Worm (Caenorhabditis elegans) whole organism, midembryonic: ENCODE data around the gene F18A12.2.

Experiments
- T22C8.4 ChIP-seq: fragments of 200-800 bp; sonication (Bioruptor generic); IDR thresholded peaks from 2 replicates; pipeline ENCODE4 v1.3.6; 2022; ENCODE audit warnings: missing genetic modification characterization, missing compliant biosample characterization
- cog-1 ChIP-seq: sonication (generic microtip); optimal IDR thresholded peaks from 2 replicates; lab custom pipeline; 2016; ENCODE audit warnings: missing genetic modification characterization, missing compliant biosample characterization
- flt-1 ChIP-seq: fragments of 200-800 bp; sonication (Bioruptor generic); IDR thresholded peaks from 2 replicates; pipeline ENCODE4 v1.3.6; 2022; ENCODE audit warnings: missing genetic modification characterization, missing compliant biosample characterization
- klf-2 ChIP-seq: fragments of 200-800 bp; sonication (Bioruptor generic); conservative IDR thresholded peaks from 2 replicates; pipeline ENCODE4 v1.3.6; 2022; ENCODE audit warnings: missing genetic modification reagents, missing genetic modification characterization, missing compliant biosample characterization
- med-1 ChIP-seq: sonication (generic microtip); optimal IDR thresholded peaks from 2 replicates; lab custom pipeline; 2017; ENCODE audit warnings: missing genetic modification characterization, mild to moderate bottlenecking, missing compliant biosample characterization, antibody characterized with exemption, missing genetic modification reagents; ENCODE audit not compliant: insufficient read depth
- ref-1 ChIP-seq: fragments of 200-800 bp; sonication (Bioruptor generic); conservative IDR thresholded peaks from 2 replicates; pipeline ENCODE4 v1.3.6; 2022; ENCODE audit warnings: missing genetic modification reagents, missing genetic modification characterization, missing compliant biosample characterization
- tab-1 ChIP-seq: fragments of 200-800 bp; sonication (Bioruptor generic); IDR thresholded peaks from 2 replicates; pipeline ENCODE4 v1.3.6; 2022; ENCODE audit warnings: missing genetic modification characterization, missing compliant biosample characterization
- ztf-23 ChIP-seq: fragments of 200-800 bp; sonication (Bioruptor generic); IDR thresholded peaks from 2 replicates; pipeline ENCODE4 v1.3.6; 2022; ENCODE audit warnings: missing genetic modification reagents, missing genetic modification characterization, missing compliant biosample characterization
- ztf-29 ChIP-seq: fragments of 200-800 bp; sonication (Bioruptor generic); IDR thresholded peaks from 2 replicates; pipeline ENCODE4 v1.3.6; 2022; ENCODE audit warnings: missing genetic modification reagents, missing genetic modification characterization, missing compliant biosample characterization

Gene F18A12.2

ce11 chrII:3422938-3423337, 8.3 kb downstream of the F18A12.2 start:
- TF ChIP-seq klf-2 (GFP tag; lab: Robert Waterston, UW) (no peak), ztf-29 (GFP tag; lab: Robert Waterston, UW) (no peak), cog-1 (no peak), ref-1 (GFP tag; lab: Robert Waterston, UW) (no peak), ztf-23 (GFP tag; lab: Robert Waterston, UW) (no peak), T22C8.4 (GFP tag; lab: Robert Waterston, UW) (no peak), tab-1 (GFP tag; lab: Robert Waterston, UW) (no peak), med-1 (GFP tag; lab: Kevin White, UChicago) (no peak), flt-1 (no peak)

ce11 chrII:3425433-3425832, 10.8 kb downstream of the F18A12.2 start, which contains the start of gene nep-11:
Gene nep-11 (minus strand): TSS chrII:3425533.
- TF ChIP-seq ztf-29 (GFP tag; lab: Robert Waterston, UW) = no peak
- TF ChIP-seq flt-1 = no peak

ce11 chrII:3428158-3428704, 13.6 kb downstream of the F18A12.2 start:
- TF ChIP-seq T22C8.4 (GFP tag; lab: Robert Waterston, UW) = 0 out of 2 replicates have a peak, but pooled peaks have one; percentile 16
- no peak for TF ChIP-seq tab-1 (GFP tag; lab: Robert Waterston, UW)
- TF ChIP-seq cog-1 = no peak
- TF ChIP-seq ztf-23 (GFP tag; lab: Robert Waterston, UW) = peak; percentile 56; the same call in 1 of the 2 replicates
- no peak for TF ChIP-seq ref-1 (GFP tag; lab: Robert Waterston, UW)
- no peak for TF ChIP-seq klf-2 (GFP tag; lab: Robert Waterston, UW)
- TF ChIP-seq flt-1 = no peak
- TF ChIP-seq med-1 (GFP tag; lab: Kevin White, UChicago) = no peak
- TF ChIP-seq ztf-29 (GFP tag; lab: Robert Waterston, UW) = no peak

ce11 chrII:3429400-3429799, 14.7 kb downstream of the F18A12.2 start, which contains the start of gene C16C8.18:
Gene C16C8.18 (plus strand): TSS chrII:3429700.
- TF ChIP-seq cog-1 = no peak
- TF ChIP-seq klf-2 (GFP tag; lab: Robert Waterston, UW) = no peak
- no peak for TF ChIP-seq ref-1 (GFP tag; lab: Robert Waterston, UW)
- no peak for TF ChIP-seq ztf-23 (GFP tag; lab: Robert Waterston, UW)
- no peak for TF ChIP-seq med-1 (GFP tag; lab: Kevin White, UChicago)
- no peak for TF ChIP-seq tab-1 (GFP tag; lab: Robert Waterston, UW)
- no peak for TF ChIP-seq T22C8.4 (GFP tag; lab: Robert Waterston, UW)
- TF ChIP-seq ztf-29 (GFP tag; lab: Robert Waterston, UW) = no peak
- TF ChIP-seq flt-1 = no peak

ce11 chrII:3434893-3435503, 20.3 kb downstream of the F18A12.2 start:
- no peak for TF ChIP-seq med-1 (GFP tag; lab: Kevin White, UChicago)

ce11 chrII:3436412-3436811, 21.8 kb downstream of the F18A12.2 start, which contains the start of gene skpo-2:
Gene skpo-2 (minus strand): TSS chrII:3436512.
- TF ChIP-seq tab-1 (GFP tag; lab: Robert Waterston, UW) (no peak), klf-2 (GFP tag; lab: Robert Waterston, UW) (no peak)

ce11 chrII:3437393-3437792, 22.7 kb downstream of the F18A12.2 start:
- no peak for TF ChIP-seq med-1 (GFP tag; lab: Kevin White, UChicago)
- no peak for TF ChIP-seq ztf-23 (GFP tag; lab: Robert Waterston, UW)
- TF ChIP-seq ref-1 (GFP tag; lab: Robert Waterston, UW) = no peak
- no peak for TF ChIP-seq klf-2 (GFP tag; lab: Robert Waterston, UW)

- TF ChIP-seq klf-2 (GFP tag; lab: Robert Waterston, UW) (no peak), ref-1 (GFP tag; lab: Robert Waterston, UW) (no peak), tab-1 (GFP tag; lab: Robert Waterston, UW) (no peak), cog-1 (no peak), T22C8.4 (GFP tag; lab: Robert Waterston, UW) (no peak), med-1 (GFP tag; lab: Kevin White, UChicago) (no peak), ztf-29 (GFP tag; lab: Robert Waterston, UW) (no peak), flt-1 (no peak), ztf-23 (GFP tag; lab: Robert Waterston, UW) (no peak)
These were observed 23.6 kb downstream of the F18A12.2 start for ce11 chrII:3438280-3438679.

- TF ChIP-seq T22C8.4 (GFP tag; lab: Robert Waterston, UW) (peak; percentile 62; the same call in 1 of the 2 replicates), klf-2 (GFP tag; lab: Robert Waterston, UW) (no peak), med-1 (GFP tag; lab: Kevin White, UChicago) (no peak), ref-1 (GFP tag; lab: Robert Waterston, UW) (peak; percentile 46; the same call in 1 of the 2 replicates), cog-1 (peak; percentile 14), ztf-29 (GFP tag; lab: Robert Waterston, UW) (0 out of 2 replicates have a peak, but pooled peaks have one; percentile 35), flt-1 (peak; percentile 85), ztf-23 (GFP tag; lab: Robert Waterston, UW) (peak; percentile 72), tab-1 (GFP tag; lab: Robert Waterston, UW) (peak; percentile 84)
These were observed 24.6 kb downstream of the F18A12.2 start for ce11 chrII:3439244-3439698.
